Fruit fly (Drosophila melanogaster) whole organism, embryonic: ENCODE data around the gene Paf-AHalpha.

ENCODE experiments used
- Asciz ChIP-seq: fragments of 200-800 bp; sonication (Bioruptor generic); optimal IDR thresholded peaks from 2 replicates; lab custom pipeline; 2017; ENCODE audit warnings: missing biosample characterization, mild to moderate bottlenecking, missing genetic modification characterization, missing genetic modification reagents
- C15 ChIP-seq: fragments of 200-800 bp; sonication (Bioruptor generic); IDR thresholded peaks from 3 replicates; pipeline ENCODE4 v1.3.6; 2022; ENCODE audit warnings: missing biosample characterization, missing genetic modification characterization
- CG10209 ChIP-seq: fragments of 200-800 bp; sonication (Bioruptor generic); optimal IDR thresholded peaks from 3 replicates; lab custom pipeline; 2017; ENCODE audit warnings: missing biosample characterization, mild to moderate bottlenecking, missing genetic modification characterization, missing genetic modification reagents
- CG1024 ChIP-seq: fragments of 200-800 bp; sonication (Bioruptor generic); IDR thresholded peaks from 2 replicates; pipeline ENCODE4 v1.3.6; 2022; ENCODE audit warnings: missing biosample characterization, missing genetic modification characterization
- CG10543 ChIP-seq: fragments of 200-800 bp; sonication (Bioruptor generic); optimal IDR thresholded peaks from 3 replicates; lab custom pipeline; 2017; ENCODE audit warnings: missing biosample characterization, mild to moderate bottlenecking, missing genetic modification characterization, moderate library complexity
- CG12391 ChIP-seq: fragments of 200-800 bp; sonication (Bioruptor generic); optimal IDR thresholded peaks from 3 replicates; lab custom pipeline; 2018; ENCODE audit warnings: missing biosample characterization, mild to moderate bottlenecking, missing genetic modification characterization, moderate library complexity
- CG12942 ChIP-seq: fragments of 200-800 bp; sonication (Bioruptor generic); optimal IDR thresholded peaks from 3 replicates; lab custom pipeline; 2016; ENCODE audit warnings: missing biosample characterization, missing genetic modification characterization
- CG13424 ChIP-seq: fragments of 200-800 bp; sonication (Bioruptor generic); optimal IDR thresholded peaks from 2 replicates; lab custom pipeline; 2019; ENCODE audit warnings: missing biosample characterization, mild to moderate bottlenecking, missing genetic modification characterization, moderate library complexity
- CG15514 ChIP-seq: fragments of 200-800 bp; sonication (Bioruptor generic); optimal IDR thresholded peaks from 3 replicates; lab custom pipeline; 2017; ENCODE audit warnings: missing biosample characterization, missing genetic modification characterization, mild to moderate bottlenecking, moderate library complexity, missing genetic modification reagents
- CG1603 ChIP-seq: fragments of 200-800 bp; sonication (Bioruptor generic); optimal IDR thresholded peaks from 2 replicates; lab custom pipeline; 2019; ENCODE audit warnings: missing biosample characterization, mild to moderate bottlenecking, missing genetic modification characterization, moderate library complexity
- CG17186 ChIP-seq: fragments of 200-800 bp; sonication (Bioruptor generic); optimal IDR thresholded peaks from 3 replicates; lab custom pipeline; 2017; ENCODE audit warnings: missing biosample characterization, missing genetic modification reagents, missing genetic modification characterization
- CG17359 ChIP-seq: fragments of 200-800 bp; sonication (Bioruptor generic); optimal IDR thresholded peaks from 3 replicates; lab custom pipeline; 2018; ENCODE audit warnings: missing biosample characterization, mild to moderate bottlenecking, missing genetic modification characterization, moderate library complexity
- CG2678 ChIP-seq: fragments of 200-800 bp; sonication (Bioruptor generic); optimal IDR thresholded peaks from 3 replicates; lab custom pipeline; 2019; ENCODE audit warnings: missing biosample characterization, mild to moderate bottlenecking, missing genetic modification characterization, moderate library complexity
- CG31365 ChIP-seq: fragments of 200-800 bp; sonication (Bioruptor generic); optimal IDR thresholded peaks from 2 replicates; lab custom pipeline; 2018; ENCODE audit warnings: missing biosample characterization, mild to moderate bottlenecking, missing genetic modification characterization
- CG4328 ChIP-seq: fragments of 200-800 bp; sonication (Bioruptor generic); optimal IDR thresholded peaks from 3 replicates; lab custom pipeline; 2017; ENCODE audit warnings: missing biosample characterization, missing genetic modification reagents, missing genetic modification characterization
- CG43689 ChIP-seq: fragments of 200-800 bp; sonication (Bioruptor generic); IDR thresholded peaks from 2 replicates; pipeline ENCODE4 v1.3.6; 2022; ENCODE audit warnings: missing biosample characterization, missing genetic modification characterization
- CG4707 ChIP-seq: fragments of 200-800 bp; sonication (Bioruptor generic); optimal IDR thresholded peaks from 2 replicates; lab custom pipeline; 2018; ENCODE audit warnings: missing biosample characterization, mild to moderate bottlenecking, missing genetic modification characterization, moderate library complexity
- CG6765 ChIP-seq: fragments of 200-800 bp; sonication (Bioruptor generic); optimal IDR thresholded peaks from 3 replicates; lab custom pipeline; 2017; ENCODE audit warnings: missing biosample characterization, mild to moderate bottlenecking, missing genetic modification characterization
- CG7839 ChIP-seq: fragments of 200-800 bp; sonication (Bioruptor generic); optimal IDR thresholded peaks from 3 replicates; lab custom pipeline; 2018; ENCODE audit warnings: missing biosample characterization, mild to moderate bottlenecking, missing genetic modification characterization, moderate library complexity
- CG7963 ChIP-seq: fragments of 200-800 bp; sonication (Bioruptor generic); IDR thresholded peaks from 3 replicates; pipeline ENCODE4 v1.3.6; 2022; ENCODE audit warnings: missing biosample characterization, missing genetic modification characterization; ENCODE audit not compliant: partially characterized antibody
- CG8359 ChIP-seq: fragments of 200-800 bp; sonication (Bioruptor generic); optimal IDR thresholded peaks from 2 replicates; lab custom pipeline; 2017; ENCODE audit warnings: missing biosample characterization, mild to moderate bottlenecking, missing genetic modification characterization, borderline replicate concordance
- CG9727 ChIP-seq: fragments of 200-800 bp; sonication (Bioruptor generic); optimal IDR thresholded peaks from 3 replicates; lab custom pipeline; 2017; ENCODE audit warnings: missing biosample characterization, mild to moderate bottlenecking, missing genetic modification characterization
- Dll ChIP-seq: fragments of 200-800 bp; sonication (Bioruptor generic); IDR thresholded peaks from 4 replicates; pipeline ENCODE4 v1.3.6; 2022; ENCODE audit warnings: missing biosample characterization, missing genetic modification characterization; ENCODE audit not compliant: partially characterized antibody
- Fer1 ChIP-seq: fragments of 200-800 bp; sonication (Bioruptor generic); optimal IDR thresholded peaks from 2 replicates; lab custom pipeline; 2017; ENCODE audit warnings: missing biosample characterization, mild to moderate bottlenecking, missing genetic modification characterization
- MBD-R2 ChIP-seq: fragments of 200-800 bp; sonication (Bioruptor generic); IDR thresholded peaks from 2 replicates; pipeline ENCODE4 v1.3.6; 2022; ENCODE audit warnings: missing biosample characterization, missing genetic modification characterization
- Max ChIP-seq: fragments of 200-800 bp; sonication (Bioruptor generic); optimal IDR thresholded peaks from 2 replicates; lab custom pipeline; 2016; ENCODE audit warnings: missing biosample characterization, mild to moderate bottlenecking, missing genetic modification characterization
- NC2α ChIP-seq: fragments of 200-800 bp; sonication (Bioruptor generic); optimal IDR thresholded peaks from 2 replicates; lab custom pipeline; 2016; ENCODE audit warnings: missing biosample characterization, missing genetic modification characterization
- Stat92E ChIP-seq, 3 experiments: fragments of >200 bp in 2 of 3; fragments of 200-800 bp in 1 of 3; sonication (Bioruptor generic) in 1 of 3; optimal IDR thresholded peaks; 2 replicates each; lab custom pipeline; 2017 to 2019; ENCODE audit warnings: missing biosample characterization in 3 of 3, missing genetic modification characterization in 3 of 3, mild to moderate bottlenecking in 1 of 3, moderate library complexity in 1 of 3
- amos ChIP-seq: fragments of 200-800 bp; sonication (Bioruptor generic); IDR thresholded peaks from 2 replicates; pipeline ENCODE4 v1.3.6; 2022; ENCODE audit warnings: missing biosample characterization, missing genetic modification characterization; ENCODE audit not compliant: partially characterized antibody
- bbx ChIP-seq: fragments of 200-800 bp; sonication (Bioruptor generic); IDR thresholded peaks from 2 replicates; pipeline ENCODE4 v1.3.6; 2022; ENCODE audit warnings: missing biosample characterization, missing genetic modification characterization; ENCODE audit not compliant: partially characterized antibody
- cato ChIP-seq: fragments of 200-800 bp; sonication (Bioruptor generic); optimal IDR thresholded peaks from 2 replicates; lab custom pipeline; 2016; ENCODE audit warnings: missing biosample characterization, missing genetic modification characterization, borderline replicate concordance
- dmrt99B ChIP-seq: fragments of 200-800 bp; sonication (Bioruptor generic); optimal IDR thresholded peaks from 2 replicates; lab custom pipeline; 2018; ENCODE audit warnings: missing biosample characterization, mild to moderate bottlenecking, missing genetic modification characterization, moderate library complexity
- gfzf ChIP-seq: fragments of 200-800 bp; sonication (Bioruptor generic); optimal IDR thresholded peaks from 2 replicates; lab custom pipeline; 2016; ENCODE audit warnings: missing biosample characterization, mild to moderate bottlenecking, missing genetic modification characterization, moderate library complexity
- grau ChIP-seq: fragments of 200-800 bp; optimal IDR thresholded peaks from 3 replicates; lab custom pipeline; 2019; ENCODE audit warnings: missing biosample characterization, mild to moderate bottlenecking, missing genetic modification characterization, moderate library complexity
- hb ChIP-seq: fragments of 200-800 bp; sonication (Bioruptor generic); IDR thresholded peaks from 3 replicates; pipeline ENCODE4 v1.3.6; 2022; ENCODE audit warnings: missing biosample characterization, missing genetic modification characterization; ENCODE audit not compliant: partially characterized antibody
- ind ChIP-seq: fragments of 200-800 bp; sonication (Bioruptor generic); optimal IDR thresholded peaks from 3 replicates; lab custom pipeline; 2016; ENCODE audit warnings: missing biosample characterization, missing genetic modification characterization
- luna ChIP-seq: fragments of 200-800 bp; sonication (Bioruptor generic); optimal IDR thresholded peaks from 2 replicates; lab custom pipeline; 2016; ENCODE audit warnings: missing biosample characterization, missing genetic modification characterization
- nom ChIP-seq: fragments of 200-800 bp; sonication (Bioruptor generic); optimal IDR thresholded peaks from 2 replicates; lab custom pipeline; 2017; ENCODE audit warnings: missing biosample characterization, missing genetic modification characterization, mild to moderate bottlenecking, moderate library complexity, missing genetic modification reagents
- peb ChIP-seq: fragments of 200-800 bp; sonication (Bioruptor generic); IDR thresholded peaks from 2 replicates; pipeline ENCODE4 v1.3.6; 2022; ENCODE audit warnings: missing biosample characterization, missing genetic modification characterization
- phol ChIP-seq: fragments of 200-800 bp; sonication (Bioruptor generic); optimal IDR thresholded peaks from 3 replicates; lab custom pipeline; 2018; ENCODE audit warnings: missing biosample characterization, mild to moderate bottlenecking, missing genetic modification characterization, moderate library complexity
- psq ChIP-seq: fragments of 200-800 bp; sonication (Bioruptor generic); optimal IDR thresholded peaks from 2 replicates; lab custom pipeline; 2017; ENCODE audit warnings: missing biosample characterization, missing genetic modification characterization
- run ChIP-seq: fragments of 200-800 bp; sonication (Bioruptor generic); optimal IDR thresholded peaks from 3 replicates; lab custom pipeline; 2018; ENCODE audit warnings: missing biosample characterization, mild to moderate bottlenecking, missing genetic modification characterization
- sens-2 ChIP-seq: fragments of 200-800 bp; sonication (Bioruptor generic); IDR thresholded peaks from 2 replicates; pipeline ENCODE4 v1.3.6; 2022; ENCODE audit warnings: missing biosample characterization, missing genetic modification characterization
- stc ChIP-seq: fragments of 200-800 bp; sonication (Bioruptor generic); IDR thresholded peaks from 2 replicates; pipeline ENCODE4 v1.3.6; 2022; ENCODE audit warnings: missing biosample characterization, missing genetic modification characterization
- tup ChIP-seq: fragments of 200-800 bp; sonication (Bioruptor generic); optimal IDR thresholded peaks from 2 replicates; lab custom pipeline; 2016; ENCODE audit warnings: missing biosample characterization, mild to moderate bottlenecking, missing genetic modification characterization, moderate library complexity
- twi ChIP-seq: fragments of 200-800 bp; optimal IDR thresholded peaks from 2 replicates; lab custom pipeline; 2019; ENCODE audit warnings: missing biosample characterization, mild to moderate bottlenecking, missing genetic modification characterization, moderate library complexity
- tx ChIP-seq: fragments of 200-800 bp; sonication (Bioruptor generic); optimal IDR thresholded peaks from 2 replicates; lab custom pipeline; 2016; ENCODE audit warnings: missing biosample characterization, missing genetic modification characterization

Paf-AHalpha gene

dm6 chrX:15802880-15803650, 17.7 kb upstream of the Paf-AHalpha start (continued):
- TF ChIP-seq ind (GFP tag; lab: Kevin White, UChicago) (peak; percentile 3), Fer1 (GFP tag; lab: Kevin White, UChicago) (peak; percentile 6), CG1024 (GFP tag; lab: Robert Waterston, UW) (0 out of 2 replicates have a peak, but pooled peaks have one; percentile 25), MBD-R2 (GFP tag; lab: Robert Waterston, UW) (peak; percentile 44), gfzf (GFP tag; lab: Kevin White, UChicago) (peak; percentile 38), bbx (peak; percentile 74), CG6765 (peak; percentile 34), CG4328 (no peak), CG7839 (tag; lab: Kevin White, UChicago) (peak; percentile 18), Dll (peak; percentile 75; the same call in 3 of the 4 replicates), sens-2 (no peak), luna (GFP tag; lab: Kevin White, UChicago) (no peak), run (tag; lab: Kevin White, UChicago) (no peak), CG7963 (0 out of 3 replicates have a peak, but pooled peaks have one; percentile 38), CG12942 (GFP tag; lab: Kevin White, UChicago) (no peak), stc (GFP tag; lab: Robert Waterston, UW) (no peak), dmrt99B (tag; lab: Kevin White, UChicago) (peak; percentile 4), peb (GFP tag; lab: Robert Waterston, UW) (no peak), phol (peak; percentile 43), CG13424 (peak; percentile 34), psq (no peak), C15 (GFP tag; lab: Robert Waterston, UW) (no peak), CG2678 (tag; lab: Kevin White, UChicago) (peak; percentile 48), CG4707 (GFP tag; lab: Kevin White, UChicago) (peak; percentile 94), nom (GFP tag; lab: Kevin White, UChicago) (no peak), NC2α (GFP tag; lab: Kevin White, UChicago) (no peak), CG8359 (no peak), CG17359 (tag; lab: Kevin White, UChicago) (no peak), Asciz (GFP tag; lab: Kevin White, UChicago) (no peak), tx (no peak), CG17186 (GFP tag; lab: Kevin White, UChicago) (no peak), CG31365 (no peak), CG10543 (GFP tag; lab: Kevin White, UChicago) (no peak), CG1603 (peak; percentile 30), CG43689 (no peak), twi (tag; lab: Kevin White, UChicago) (no peak), amos (GFP tag; lab: Robert Waterston, UW) (peak; percentile 86; the same call in 1 of the 2 replicates), CG9727 (GFP tag; lab: Kevin White, UChicago) (no peak), Max (GFP tag; lab: Kevin White, UChicago) (no peak), CG12391 (tag; lab: Kevin White, UChicago) (peak; percentile 34), CG10209 (GFP tag; lab: Kevin White, UChicago) (peak; percentile 5), grau (tag; lab: Kevin White, UChicago) (peak; percentile 37), cato (GFP tag; lab: Kevin White, UChicago) (no peak), Stat92E (GFP tag; optimal IDR thresholded peaks at IDR 0.05; lab: Kevin White, UChicago) (no peak), hb (GFP tag; lab: Robert Waterston, UW) (peak; percentile 70; the same call in 2 of the 3 replicates), tup (GFP tag; lab: Kevin White, UChicago) (no peak), CG15514 (GFP tag; lab: Kevin White, UChicago) (peak; percentile 47)
